Fruit fly (Drosophila melanogaster): ENCODE measurements around the gene CG32264.

- no peak for TF ChIP-seq rgr (GFP tag; optimal IDR thresholded peaks at IDR 0.05)
- no peak for TF ChIP-seq Dfd (GFP tag; optimal IDR thresholded peaks at IDR 0.05)
- TF ChIP-seq usp (GFP tag; optimal IDR thresholded peaks at IDR 0.05): no peak
- TF ChIP-seq Sp1 (GFP tag; optimal IDR thresholded peaks at IDR 0.05): no peak
- no peak for TF ChIP-seq Hr78 (GFP tag; optimal IDR thresholded peaks at IDR 0.05)
- no peak for TF ChIP-seq pan (optimal IDR thresholded peaks at IDR 0.05)
- no peak for TF ChIP-seq Hnf4 (GFP tag; optimal IDR thresholded peaks at IDR 0.05)
- no peak for TF ChIP-seq sage (GFP tag; optimal IDR thresholded peaks at IDR 0.05)
These were observed 3.7 kb upstream of the CG32264 start, which contains the start of gene CG32262 for dm6 chr3L:3809943-3810342.
